Fruit fly (Drosophila melanogaster) whole organism, pupa: Measurements from ENCODE around the gene CG14990.
A peak's percentile ranks its signal among the peaks of the same experiment; 100 is the strongest.

Experiments used
- CG10348 ChIP-seq: fragments of 200-800 bp; sonication (Bioruptor generic); IDR thresholded peaks from 2 replicates; pipeline ENCODE4 v1.3.6; 2022; ENCODE audit warnings: missing biosample characterization, missing genetic modification characterization
- CG12605 ChIP-seq: fragments of 200-800 bp; sonication (Bioruptor generic); IDR thresholded peaks from 2 replicates; pipeline ENCODE4 v1.3.6; 2022; ENCODE audit warnings: missing biosample characterization, missing genetic modification characterization
- CG13204 ChIP-seq: fragments of 200-800 bp; sonication (Bioruptor generic); optimal IDR thresholded peaks from 2 replicates; lab custom pipeline; 2018; ENCODE audit warnings: missing biosample characterization, mild to moderate bottlenecking, missing genetic modification characterization, moderate library complexity
- CG14655 ChIP-seq: fragments of 200-800 bp; sonication (Bioruptor generic); optimal IDR thresholded peaks from 3 replicates; lab custom pipeline; 2017; ENCODE audit warnings: mild to moderate bottlenecking, missing biosample characterization, missing genetic modification reagents, missing genetic modification characterization
- CG15710 ChIP-seq: fragments of 200-800 bp; sonication (Bioruptor generic); optimal IDR thresholded peaks from 2 replicates; lab custom pipeline; 2018; ENCODE audit warnings: missing biosample characterization, mild to moderate bottlenecking, missing genetic modification characterization, moderate library complexity
- CG17806 ChIP-seq: fragments of 200-800 bp; sonication (Bioruptor generic); optimal IDR thresholded peaks from 2 replicates; lab custom pipeline; 2018; ENCODE audit warnings: missing biosample characterization, mild to moderate bottlenecking, missing genetic modification characterization, moderate library complexity
- CG32121 ChIP-seq: fragments of 200-800 bp; sonication (Bioruptor generic); IDR thresholded peaks from 2 replicates; pipeline ENCODE4 v1.3.6; 2022; ENCODE audit warnings: missing biosample characterization, missing genetic modification characterization
- CG34367 ChIP-seq: fragments of 200-800 bp; sonication (Bioruptor generic); optimal IDR thresholded peaks from 2 replicates; lab custom pipeline; 2018; ENCODE audit warnings: missing biosample characterization, mild to moderate bottlenecking, missing genetic modification characterization
- CG4496 ChIP-seq: fragments of 200-800 bp; sonication (Bioruptor generic); IDR thresholded peaks from 3 replicates; pipeline ENCODE4 v1.3.6; 2022; ENCODE audit warnings: missing biosample characterization, missing genetic modification characterization
- CG8159 ChIP-seq: fragments of 200-800 bp; sonication (Bioruptor generic); optimal IDR thresholded peaks from 3 replicates; lab custom pipeline; 2018; ENCODE audit warnings: missing biosample characterization, mild to moderate bottlenecking, missing genetic modification characterization, moderate library complexity
- CG8301 ChIP-seq: fragments of 200-800 bp; sonication (Bioruptor generic); optimal IDR thresholded peaks from 2 replicates; lab custom pipeline; 2018; ENCODE audit warnings: missing biosample characterization, mild to moderate bottlenecking, missing genetic modification characterization
- CG9948 ChIP-seq: fragments of 200-800 bp; sonication (Bioruptor generic); optimal IDR thresholded peaks from 2 replicates; lab custom pipeline; 2018; ENCODE audit warnings: missing biosample characterization, mild to moderate bottlenecking, missing genetic modification characterization, moderate library complexity
- D1 ChIP-seq: fragments of 200-800 bp; sonication (Bioruptor generic); optimal IDR thresholded peaks from 2 replicates; lab custom pipeline; 2018; ENCODE audit warnings: missing biosample characterization, mild to moderate bottlenecking, missing genetic modification characterization, moderate library complexity
- EcR ChIP-seq: fragments of 200-800 bp; sonication (Bioruptor generic); optimal IDR thresholded peaks from 3 replicates; lab custom pipeline; 2019; ENCODE audit warnings: missing biosample characterization, missing genetic modification characterization, mild to moderate bottlenecking, moderate library complexity, missing genetic modification reagents
- Ets98B ChIP-seq: fragments of 200-800 bp; sonication (Bioruptor generic); IDR thresholded peaks from 2 replicates; pipeline ENCODE4 v1.3.6; 2022; ENCODE audit warnings: missing biosample characterization, missing genetic modification characterization
- Pif1A ChIP-seq: fragments of 200-800 bp; sonication (Bioruptor generic); optimal IDR thresholded peaks from 3 replicates; lab custom pipeline; 2016; ENCODE audit warnings: missing biosample characterization, missing genetic modification characterization
- Pif1B ChIP-seq: fragments of 200-800 bp; sonication (Bioruptor generic); optimal IDR thresholded peaks from 3 replicates; lab custom pipeline; 2016; ENCODE audit warnings: missing biosample characterization, missing genetic modification characterization
- Snoo ChIP-seq: fragments of 200-800 bp; sonication (Bioruptor generic); optimal IDR thresholded peaks from 3 replicates; lab custom pipeline; 2017; ENCODE audit warnings: missing biosample characterization, mild to moderate bottlenecking, missing genetic modification characterization, inconsistent platforms
- fd96Ca ChIP-seq: fragments of 200-800 bp; sonication (Bioruptor generic); IDR thresholded peaks from 3 replicates; pipeline ENCODE4 v1.3.6; 2022; ENCODE audit warnings: missing biosample characterization, missing genetic modification characterization
- gl ChIP-seq: fragments of 200-800 bp; sonication (Bioruptor generic); optimal IDR thresholded peaks from 2 replicates; lab custom pipeline; 2018; ENCODE audit warnings: missing biosample characterization, mild to moderate bottlenecking, missing genetic modification characterization
- rn ChIP-seq: fragments of 200-800 bp; sonication (Bioruptor generic); IDR thresholded peaks from 2 replicates; pipeline ENCODE4 v1.3.6; 2022; ENCODE audit warnings: missing biosample characterization, missing genetic modification characterization

Gene CG14990

dm6 chr3L:4138804-4139521 lies 46.0 kb downstream of the CG14990 start, which contains the start of the genes Rop and Ras64B:
Gene Rop, minus strand, starts transcription at chr3L:4138996.
Gene Ras64B, plus strand, starts transcription at chr3L:4139076.
- TF ChIP-seq rn (GFP tag; lab: Robert Waterston, UW) = no peak
- peak; percentile 1 for TF ChIP-seq CG15710 (tag; lab: Kevin White, UChicago)
- TF ChIP-seq CG12605 (GFP tag; lab: Robert Waterston, UW) = no peak
- TF ChIP-seq EcR (GFP tag; lab: Kevin White, UChicago) = peak; percentile 57
- no peak for TF ChIP-seq CG34367 (tag; lab: Kevin White, UChicago)
- no peak for TF ChIP-seq D1 (tag; lab: Kevin White, UChicago)
- no peak for TF ChIP-seq CG8159 (tag; lab: Kevin White, UChicago)
- TF ChIP-seq fd96Ca = no peak; the same call in 2 of the 3 replicates
- no peak for TF ChIP-seq Snoo (tag; lab: Kevin White, UChicago)
- no peak for TF ChIP-seq CG9948
- no peak for TF ChIP-seq CG32121 (GFP tag; lab: Robert Waterston, UW)
- TF ChIP-seq Ets98B (GFP tag; lab: Robert Waterston, UW) = peak; percentile 23; the same call in 1 of the 2 replicates
- TF ChIP-seq CG17806 (tag; lab: Kevin White, UChicago) = no peak
- no peak for TF ChIP-seq CG4496 (GFP tag; lab: Robert Waterston, UW)
- TF ChIP-seq CG8301 (tag; lab: Kevin White, UChicago) = no peak
- no peak for TF ChIP-seq Pif1B
- TF ChIP-seq CG10348 (GFP tag; lab: Robert Waterston, UW) = no peak
- no peak for TF ChIP-seq Pif1A (GFP tag; lab: Kevin White, UChicago)
- no peak for TF ChIP-seq CG14655 (GFP tag; lab: Kevin White, UChicago)
- TF ChIP-seq gl (tag; lab: Kevin White, UChicago) = no peak

DNA sequence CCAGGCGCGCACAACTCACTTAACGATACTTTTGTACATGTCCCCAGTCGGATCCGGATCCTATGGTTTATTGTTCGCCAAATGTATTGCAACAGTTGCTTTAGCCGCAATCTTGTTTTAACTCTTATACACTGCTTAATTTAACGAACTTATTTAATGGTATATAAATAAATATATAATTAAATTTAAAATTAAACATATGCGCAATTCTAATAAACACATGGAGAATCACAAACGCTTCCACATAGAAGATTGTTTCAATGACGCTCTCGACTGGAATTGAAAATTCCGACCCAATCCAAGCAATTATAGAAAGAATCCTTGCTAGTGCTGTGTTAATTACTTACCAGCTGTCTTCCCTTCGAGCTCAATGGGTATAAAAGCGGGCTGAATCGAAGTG lies 48.2 kb downstream of the CG14990 start, which contains the start of gene Akh:
Gene Akh (plus strand): TSS at position 301 of the 400 bp plus-strand sequence.
- TF ChIP-seq CG15710 (tag; lab: Kevin White, UChicago) = no peak
- TF ChIP-seq CG14655 (GFP tag; lab: Kevin White, UChicago) = no peak

DNA sequence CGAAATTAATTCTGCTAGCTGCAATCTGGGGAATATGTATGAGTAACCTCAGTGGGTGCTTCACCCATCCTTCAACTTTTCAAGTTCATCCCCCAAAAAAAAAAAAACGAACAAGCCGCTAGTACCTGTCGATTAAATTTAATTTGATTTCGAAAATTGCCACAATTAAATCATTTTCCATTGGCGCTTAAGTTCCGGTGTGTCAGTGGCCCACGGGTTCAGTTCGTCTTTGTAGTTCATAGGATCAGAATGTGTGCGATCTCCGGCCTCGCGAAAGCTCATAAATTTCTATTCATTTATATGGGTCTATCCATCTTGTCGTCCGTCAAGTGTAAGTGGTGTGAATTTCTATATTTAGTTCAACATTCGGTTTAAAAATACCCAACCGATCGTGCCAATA lies 49.1 kb downstream of the CG14990 start, which contains the start of gene CG32260:
Gene CG32260 (plus strand): TSS at position 301 of the 400 bp plus-strand sequence.
- TF ChIP-seq gl (tag; lab: Kevin White, UChicago) = no peak
- TF ChIP-seq Ets98B (GFP tag; lab: Robert Waterston, UW) = no peak
- TF ChIP-seq Snoo (tag; lab: Kevin White, UChicago) = no peak
- TF ChIP-seq D1 (tag; lab: Kevin White, UChicago) = no peak
- no peak for TF ChIP-seq CG15710 (tag; lab: Kevin White, UChicago)
- TF ChIP-seq CG8301 (tag; lab: Kevin White, UChicago) = no peak
- no peak for TF ChIP-seq fd96Ca
- TF ChIP-seq CG13204 = no peak
- no peak for TF ChIP-seq CG12605 (GFP tag; lab: Robert Waterston, UW)
- TF ChIP-seq CG4496 (GFP tag; lab: Robert Waterston, UW) = no peak
- TF ChIP-seq CG14655 (GFP tag; lab: Kevin White, UChicago) = no peak
- TF ChIP-seq CG9948 = no peak
- TF ChIP-seq Pif1B = no peak
- TF ChIP-seq, all 21 proteins: peak for 0
